Worm (Caenorhabditis elegans) whole organism, late embryonic: Measurements from ENCODE around the gene F46B6.4.

Source experiments
- T23F11.4 ChIP-seq: fragments of 200-800 bp; sonication (Bioruptor generic); optimal IDR thresholded peaks from 2 replicates; lab custom pipeline; 2018; ENCODE audit warnings: mild to moderate bottlenecking, missing genetic modification characterization, missing compliant biosample characterization
- ceh-18 ChIP-seq: sonication (generic microtip); optimal IDR thresholded peaks from 2 replicates; lab custom pipeline; 2016; ENCODE audit warnings: missing genetic modification characterization, missing compliant biosample characterization
- ceh-30 ChIP-seq: fragments of 150-350 bp; optimal IDR thresholded peaks from 2 replicates; lab custom pipeline; 2014; ENCODE audit warnings: missing biosample characterization, missing genetic modification characterization
- hlh-6 ChIP-seq: sonication (generic microtip); optimal IDR thresholded peaks from 2 replicates; lab custom pipeline; 2016; ENCODE audit warnings: missing genotype, missing genetic modification characterization, missing compliant biosample characterization
- lin-11 ChIP-seq: fragments of 200-800 bp; sonication (Bioruptor generic); optimal IDR thresholded peaks from 2 replicates; lab custom pipeline; 2018; ENCODE audit warnings: mild to moderate bottlenecking, missing genetic modification characterization, missing compliant biosample characterization
- madf-2 ChIP-seq: sonication (generic microtip); optimal IDR thresholded peaks from 2 replicates; lab custom pipeline; 2017; ENCODE audit warnings: missing genetic modification characterization, missing compliant biosample characterization
- pha-4 ChIP-seq: fragments of 150-350 bp; optimal IDR thresholded peaks from 2 replicates; lab custom pipeline; 2018; ENCODE audit warnings: missing biosample characterization, missing genetic modification reagents, missing genetic modification characterization
- syd-9 ChIP-seq: sonication (generic microtip); optimal IDR thresholded peaks from 2 replicates; lab custom pipeline; 2016; ENCODE audit warnings: mild to moderate bottlenecking, missing genetic modification characterization, moderate library complexity, missing compliant biosample characterization
- tbx-2 ChIP-seq: sonication (generic microtip); optimal IDR thresholded peaks from 2 replicates; lab custom pipeline; 2016; ENCODE audit warnings: missing genetic modification characterization, missing compliant biosample characterization
- unc-3 ChIP-seq, 2 experiments: fragments of 200-800 bp in 1 of 2; sonication (Bioruptor generic) in 1 of 2; sonication (generic microtip) in 1 of 2; conservative IDR thresholded peaks in 1 of 2; optimal IDR thresholded peaks in 1 of 2; 2 replicates each; pipeline versions ENCODE4 v1.3.6 to Lab custom; 2016 to 2022; ENCODE audit warnings: missing compliant biosample characterization in 2 of 2, missing genetic modification characterization in 2 of 2, missing genetic modification reagents in 1 of 2
- ztf-16 ChIP-seq: sonication (generic microtip); optimal IDR thresholded peaks from 2 replicates; lab custom pipeline; 2017; ENCODE audit warnings: missing genetic modification characterization, missing compliant biosample characterization

DNA sequence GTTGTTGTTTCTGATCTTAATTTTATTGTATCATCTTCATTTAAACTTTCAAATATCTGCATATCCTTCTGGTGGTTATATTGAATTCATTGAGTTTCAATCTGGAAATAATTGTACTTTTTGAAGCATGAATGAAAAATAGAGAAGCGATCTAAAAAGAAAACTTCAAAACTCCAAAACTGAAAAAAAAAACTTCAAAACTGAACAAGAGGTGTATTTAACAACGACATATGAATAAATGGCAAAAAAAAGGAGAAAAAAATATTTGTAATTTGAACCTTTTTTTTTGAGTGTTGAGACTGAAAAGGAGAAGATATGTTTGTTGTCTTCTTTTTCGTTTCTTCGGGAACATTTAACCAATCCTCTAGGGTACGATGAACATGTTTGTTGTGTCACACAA, 21.4 kb downstream of the F46B6.4 start, which contains the start of gene F58E6.11:
- no peak for TF ChIP-seq tbx-2 (tag; lab: Kevin White, UChicago)
- TF ChIP-seq lin-11 = no peak
- TF ChIP-seq T23F11.4 = no peak
- TF ChIP-seq unc-3 (GFP tag; conservative IDR thresholded peaks at IDR 0.05; lab: Robert Waterston, UW) = no peak
- TF ChIP-seq unc-3 (tag; optimal IDR thresholded peaks at IDR 0.05; lab: Kevin White, UChicago) = no peak
- TF ChIP-seq pha-4 (tag; lab: Kevin White, UChicago) = no peak
- no peak for TF ChIP-seq ztf-16 (tag; lab: Kevin White, UChicago)
- TF ChIP-seq ceh-18 (tag; lab: Kevin White, UChicago) = no peak
- no peak for TF ChIP-seq syd-9 (tag; lab: Kevin White, UChicago)
- TF ChIP-seq ceh-30 = no peak
- TF ChIP-seq madf-2 = no peak
- TF ChIP-seq hlh-6 = no peak
